Fruit fly (Drosophila melanogaster) whole organism, embryonic: ENCODE data around the gene CG14237.

Experiments
- ATbp ChIP-seq: fragments of 200-800 bp; sonication (Bioruptor generic); optimal IDR thresholded peaks from 2 replicates; lab custom pipeline; 2017; ENCODE audit warnings: missing biosample characterization, mild to moderate bottlenecking, missing genetic modification characterization, missing genetic modification reagents
- Ada2b ChIP-seq: fragments of 200-800 bp; sonication (Bioruptor generic); IDR thresholded peaks from 2 replicates; pipeline ENCODE4 v1.3.6; 2022; ENCODE audit warnings: missing biosample characterization, missing genetic modification characterization
- Aef1 ChIP-seq: fragments of 200-800 bp; sonication (Bioruptor generic); IDR thresholded peaks from 3 replicates; pipeline ENCODE4 v1.3.6; 2022; ENCODE audit warnings: missing biosample characterization, missing genetic modification characterization
- Awh ChIP-seq: fragments of 200-800 bp; sonication (Bioruptor generic); IDR thresholded peaks from 2 replicates; pipeline ENCODE4, ENCODE4 v1.3.6; 2022; ENCODE audit warnings: missing biosample characterization, missing genetic modification characterization
- Blimp-1 ChIP-seq: fragments of 200-800 bp; sonication (Bioruptor generic); optimal IDR thresholded peaks from 3 replicates; lab custom pipeline; 2018; ENCODE audit warnings: missing biosample characterization, missing genetic modification characterization, mild to moderate bottlenecking, moderate library complexity, missing genetic modification reagents
- CG10462 ChIP-seq: fragments of 200-800 bp; sonication (Bioruptor generic); optimal IDR thresholded peaks from 2 replicates; lab custom pipeline; 2016; ENCODE audit warnings: missing biosample characterization, missing genetic modification characterization
- CG12219 ChIP-seq: fragments of 200-800 bp; sonication (Bioruptor generic); optimal IDR thresholded peaks from 3 replicates; lab custom pipeline; 2018; ENCODE audit warnings: missing biosample characterization, mild to moderate bottlenecking, missing genetic modification characterization
- CG13775 ChIP-seq: fragments of 200-800 bp; sonication (Bioruptor generic); optimal IDR thresholded peaks from 3 replicates; lab custom pipeline; 2017; ENCODE audit warnings: missing biosample characterization, mild to moderate bottlenecking, missing genetic modification characterization
- CG1529 ChIP-seq: fragments of 200-800 bp; sonication (Bioruptor generic); optimal IDR thresholded peaks from 3 replicates; lab custom pipeline; 2018; ENCODE audit warnings: missing biosample characterization, missing genetic modification characterization
- CG1603 ChIP-seq: fragments of 200-800 bp; sonication (Bioruptor generic); optimal IDR thresholded peaks from 2 replicates; lab custom pipeline; 2019; ENCODE audit warnings: missing biosample characterization, mild to moderate bottlenecking, missing genetic modification characterization, moderate library complexity
- CG17385 ChIP-seq: fragments of 200-800 bp; sonication (Bioruptor generic); optimal IDR thresholded peaks from 3 replicates; lab custom pipeline; 2018; ENCODE audit warnings: missing biosample characterization, mild to moderate bottlenecking, missing genetic modification characterization
- CG17802 ChIP-seq: fragments of 200-800 bp; sonication (Bioruptor generic); optimal IDR thresholded peaks from 2 replicates; lab custom pipeline; 2018; ENCODE audit warnings: missing biosample characterization, mild to moderate bottlenecking, missing genetic modification characterization, moderate library complexity
- CG17829 ChIP-seq: fragments of 200-800 bp; optimal IDR thresholded peaks from 2 replicates; lab custom pipeline; 2019; ENCODE audit warnings: missing biosample characterization, mild to moderate bottlenecking, missing genetic modification characterization, moderate library complexity
- CG18619 ChIP-seq: fragments of 200-800 bp; sonication (Bioruptor generic); optimal IDR thresholded peaks from 3 replicates; lab custom pipeline; 2017; ENCODE audit warnings: missing biosample characterization, mild to moderate bottlenecking, missing genetic modification characterization
- CG2202 ChIP-seq: fragments of 200-800 bp; sonication (Bioruptor generic); optimal IDR thresholded peaks from 2 replicates; lab custom pipeline; 2018; ENCODE audit warnings: missing biosample characterization, mild to moderate bottlenecking, missing genetic modification characterization
- CG3163 ChIP-seq: fragments of 200-800 bp; sonication (Bioruptor generic); optimal IDR thresholded peaks from 3 replicates; lab custom pipeline; 2016; ENCODE audit warnings: missing biosample characterization, missing genetic modification characterization
- CG32772 ChIP-seq: fragments of 200-800 bp; sonication (Bioruptor generic); IDR thresholded peaks from 2 replicates; pipeline ENCODE4 v1.3.6; 2022; ENCODE audit warnings: missing biosample characterization, missing genetic modification characterization
- CG33213 ChIP-seq: fragments of 200-800 bp; sonication (Bioruptor generic); optimal IDR thresholded peaks from 3 replicates; lab custom pipeline; 2016; ENCODE audit warnings: missing biosample characterization, missing genetic modification characterization
- CG3838 ChIP-seq: fragments of 200-800 bp; sonication (Bioruptor generic); optimal IDR thresholded peaks from 3 replicates; lab custom pipeline; 2016; ENCODE audit warnings: missing biosample characterization, missing genetic modification characterization
- CG7357 ChIP-seq: fragments of 200-800 bp; sonication (Bioruptor generic); IDR thresholded peaks from 3 replicates; pipeline ENCODE4 v1.3.6; 2022; ENCODE audit warnings: missing biosample characterization, missing genetic modification characterization
- CG7372 ChIP-seq: fragments of 200-800 bp; sonication (Bioruptor generic); IDR thresholded peaks from 2 replicates; pipeline ENCODE4 v1.3.6; 2022; ENCODE audit warnings: missing biosample characterization, missing genetic modification characterization
- CG7839 ChIP-seq: fragments of 200-800 bp; sonication (Bioruptor generic); optimal IDR thresholded peaks from 3 replicates; lab custom pipeline; 2018; ENCODE audit warnings: missing biosample characterization, mild to moderate bottlenecking, missing genetic modification characterization, moderate library complexity
- CG8089 ChIP-seq: fragments of 200-800 bp; sonication (Bioruptor generic); optimal IDR thresholded peaks from 3 replicates; lab custom pipeline; 2016; ENCODE audit warnings: missing biosample characterization, missing genetic modification characterization
- Dfd ChIP-seq, 2 experiments: fragments of >200 bp; optimal IDR thresholded peaks; 2 replicates each; lab custom pipeline; 2017; ENCODE audit warnings: missing biosample characterization in 2 of 2, missing genetic modification characterization in 2 of 2
- E2f1 ChIP-seq: fragments of 200-800 bp; sonication (Bioruptor generic); IDR thresholded peaks from 2 replicates; pipeline ENCODE4 v1.3.6; 2022; ENCODE audit warnings: missing biosample characterization, missing genetic modification characterization
- Fer3 ChIP-seq: fragments of 200-800 bp; sonication (Bioruptor generic); optimal IDR thresholded peaks from 2 replicates; lab custom pipeline; 2018; ENCODE audit warnings: missing biosample characterization, mild to moderate bottlenecking, missing genetic modification characterization, moderate library complexity
- HLH3B ChIP-seq: fragments of 200-800 bp; sonication (Bioruptor generic); IDR thresholded peaks from 2 replicates; pipeline ENCODE4 v1.3.6; 2022; ENCODE audit warnings: missing biosample characterization, missing genetic modification characterization
- Hmx ChIP-seq: fragments of 200-800 bp; sonication (Bioruptor generic); optimal IDR thresholded peaks from 2 replicates; lab custom pipeline; 2016; ENCODE audit warnings: missing biosample characterization, missing genetic modification characterization
- Hr51 ChIP-seq, 2 experiments: fragments of 200-800 bp; sonication (Bioruptor generic); optimal IDR thresholded peaks; 2 replicates in 1 of 2; 3 replicates in 1 of 2; lab custom pipeline; 2016 to 2018; ENCODE audit warnings: missing biosample characterization in 2 of 2, missing genetic modification characterization in 2 of 2, mild to moderate bottlenecking in 1 of 2, moderate library complexity in 1 of 2
- Stat92E ChIP-seq, 3 experiments: fragments of >200 bp in 2 of 3; fragments of 200-800 bp in 1 of 3; sonication (Bioruptor generic) in 1 of 3; optimal IDR thresholded peaks; 2 replicates each; lab custom pipeline; 2017 to 2019; ENCODE audit warnings: missing biosample characterization in 3 of 3, missing genetic modification characterization in 3 of 3, mild to moderate bottlenecking in 1 of 3, moderate library complexity in 1 of 3
- Usf ChIP-seq: fragments of 200-800 bp; sonication (Bioruptor generic); optimal IDR thresholded peaks from 2 replicates; lab custom pipeline; 2017; ENCODE audit warnings: missing genotype, missing biosample characterization, missing genetic modification characterization
- chif ChIP-seq, 2 experiments: fragments of 200-800 bp; sonication (Bioruptor generic); optimal IDR thresholded peaks; 3 replicates each; lab custom pipeline; 2016; ENCODE audit warnings: missing biosample characterization in 2 of 2, missing genetic modification characterization in 2 of 2
- fu2 ChIP-seq: fragments of 200-800 bp; sonication (Bioruptor generic); optimal IDR thresholded peaks from 2 replicates; lab custom pipeline; 2016; ENCODE audit warnings: missing biosample characterization, missing genetic modification characterization
- kay ChIP-seq: fragments of 200-800 bp; sonication (Bioruptor generic); optimal IDR thresholded peaks from 2 replicates; lab custom pipeline; 2016; ENCODE audit warnings: missing biosample characterization, missing genetic modification characterization
- nerfin-1 ChIP-seq: fragments of 200-800 bp; sonication (Bioruptor generic); optimal IDR thresholded peaks from 3 replicates; lab custom pipeline; 2019; ENCODE audit warnings: missing biosample characterization, mild to moderate bottlenecking, missing genetic modification characterization, moderate library complexity
- odd ChIP-seq: fragments of 200-800 bp; sonication (Bioruptor generic); optimal IDR thresholded peaks from 2 replicates; lab custom pipeline; 2017; ENCODE audit warnings: missing biosample characterization, mild to moderate bottlenecking, missing genetic modification characterization
- prd ChIP-seq, 3 experiments: fragments of >200 bp in 2 of 3; fragments of 200-800 bp in 1 of 3; sonication (Bioruptor generic) in 1 of 3; optimal IDR thresholded peaks in 2 of 3; IDR thresholded peaks in 1 of 3; 2 replicates in 2 of 3; 3 replicates in 1 of 3; pipeline versions ENCODE4 v1.3.6 to Lab custom; 2017 to 2022; ENCODE audit warnings: missing biosample characterization in 1 of 3, missing genetic modification characterization in 1 of 3
- repo ChIP-seq: fragments of 200-800 bp; sonication (Bioruptor generic); optimal IDR thresholded peaks from 2 replicates; lab custom pipeline; 2016; ENCODE audit warnings: missing biosample characterization, missing genetic modification characterization
- run ChIP-seq: fragments of 200-800 bp; sonication (Bioruptor generic); optimal IDR thresholded peaks from 3 replicates; lab custom pipeline; 2018; ENCODE audit warnings: missing biosample characterization, mild to moderate bottlenecking, missing genetic modification characterization
- sob ChIP-seq: fragments of 200-800 bp; sonication (Bioruptor generic); IDR thresholded peaks from 2 replicates; pipeline ENCODE4 v1.3.6; 2022; ENCODE audit warnings: missing biosample characterization, missing genetic modification characterization
- stc ChIP-seq: fragments of 200-800 bp; sonication (Bioruptor generic); IDR thresholded peaks from 2 replicates; pipeline ENCODE4 v1.3.6; 2022; ENCODE audit warnings: missing biosample characterization, missing genetic modification characterization
- tna ChIP-seq: fragments of 200-800 bp; sonication (Bioruptor generic); IDR thresholded peaks from 2 replicates; pipeline ENCODE4 v1.3.6; 2022; ENCODE audit warnings: missing biosample characterization, missing genetic modification characterization; ENCODE audit not compliant: partially characterized antibody
- trem ChIP-seq: fragments of 200-800 bp; optimal IDR thresholded peaks from 3 replicates; lab custom pipeline; 2019; ENCODE audit warnings: missing biosample characterization, mild to moderate bottlenecking, missing genetic modification characterization, moderate library complexity
- ttk ChIP-seq: fragments of 200-800 bp; sonication (Bioruptor generic); IDR thresholded peaks from 2 replicates; pipeline ENCODE4 v2.1.2; 2022; ENCODE audit warnings: missing biosample characterization, missing genetic modification characterization

The CG14237 gene

DNA sequence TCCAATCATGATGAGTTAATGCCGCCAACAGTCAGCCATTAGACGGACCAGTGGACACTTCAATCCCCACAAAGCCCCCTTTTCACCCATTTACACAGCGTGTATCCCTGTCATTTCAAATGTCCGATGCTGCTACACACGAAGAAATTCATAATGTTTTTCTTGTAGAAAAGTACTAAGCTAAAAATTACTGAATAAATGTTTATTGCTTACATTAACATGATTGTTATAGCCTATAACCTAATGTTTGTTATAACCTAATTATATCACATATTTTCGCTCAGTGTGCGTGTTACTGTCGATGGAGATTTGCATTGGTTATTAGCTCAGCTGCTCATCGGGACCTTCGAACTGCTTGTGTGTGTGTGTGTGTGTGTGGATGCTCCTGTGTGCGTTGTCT lies 20.1 kb upstream of the CG14237 start (continued):
- TF ChIP-seq CG18619 (GFP tag; lab: Kevin White, UChicago), result no peak
- no peak for TF ChIP-seq run (tag; lab: Kevin White, UChicago)
- no peak for TF ChIP-seq CG17802 (tag; lab: Kevin White, UChicago)
- TF ChIP-seq CG13775 (GFP tag; lab: Kevin White, UChicago), result peak; percentile 13
- peak; percentile 10 for TF ChIP-seq CG1529 (GFP tag; lab: Kevin White, UChicago)
- no peak for TF ChIP-seq CG10462 (GFP tag; lab: Kevin White, UChicago)
- no peak for TF ChIP-seq odd (GFP tag; lab: Kevin White, UChicago)
- no peak for TF ChIP-seq CG33213
- TF ChIP-seq Ada2b (GFP tag; lab: Robert Waterston, UW), result peak; percentile 64
- TF ChIP-seq CG3838 (GFP tag; lab: Kevin White, UChicago), result no peak
- TF ChIP-seq stc (GFP tag; lab: Robert Waterston, UW), result peak; percentile 63
- no peak for TF ChIP-seq Usf (GFP tag; lab: Kevin White, UChicago)
- no peak for TF ChIP-seq kay (GFP tag; lab: Kevin White, UChicago)
- TF ChIP-seq HLH3B (GFP tag; lab: Robert Waterston, UW), result peak; percentile 50; the same call in 1 of the 2 replicates
- TF ChIP-seq Hmx (GFP tag; lab: Kevin White, UChicago), result no peak
- TF ChIP-seq prd (optimal IDR thresholded peaks at IDR 0.05; lab: Kevin White, UChicago), result no peak
- peak; percentile 70; the same call in 2 of the 3 replicates for TF ChIP-seq prd (GFP tag; IDR thresholded peaks at IDR 0.05; lab: Robert Waterston, UW)
- 0 out of 2 replicates have a peak, but pooled peaks have one; percentile 26 for TF ChIP-seq CG32772
- no peak for TF ChIP-seq Dfd (GFP tag; optimal IDR thresholded peaks at IDR 0.05; lab: Kevin White, UChicago)
- TF ChIP-seq repo (GFP tag; lab: Kevin White, UChicago), result no peak
- TF ChIP-seq CG1603 (tag; lab: Kevin White, UChicago), result peak; percentile 83
- TF ChIP-seq chif (GFP tag; optimal IDR thresholded peaks at IDR 0.05; lab: Kevin White, UChicago), result peak; percentile 44 to 47
- TF ChIP-seq CG7372 (GFP tag; lab: Robert Waterston, UW), result no peak
- peak; percentile 19 for TF ChIP-seq CG17385
- no peak for TF ChIP-seq CG17829 (tag; lab: Kevin White, UChicago)
- peak; percentile 31; the same call in 1 of the 2 replicates for TF ChIP-seq Awh
- TF ChIP-seq CG8089 (GFP tag; lab: Kevin White, UChicago), result peak; percentile 39
- peak; percentile 44 for TF ChIP-seq CG7839
- no peak for TF ChIP-seq CG2202 (tag; lab: Kevin White, UChicago)
- TF ChIP-seq trem, result peak; percentile 5
- no peak for TF ChIP-seq Stat92E (GFP tag; optimal IDR thresholded peaks at IDR 0.05; lab: Kevin White, UChicago)
- TF ChIP-seq CG12219, result no peak
- peak in 1 of 2 experiments; percentile 68 for TF ChIP-seq Hr51 (GFP tag; optimal IDR thresholded peaks at IDR 0.05; lab: Kevin White, UChicago)
- no peak for TF ChIP-seq tna
- TF ChIP-seq Blimp-1 (GFP tag; lab: Kevin White, UChicago), result peak; percentile 47
- TF ChIP-seq CG3163 (GFP tag; lab: Kevin White, UChicago), result no peak
- no peak for TF ChIP-seq nerfin-1 (tag; lab: Kevin White, UChicago)
- TF ChIP-seq Fer3 (tag; lab: Kevin White, UChicago), result peak; percentile 38
- 0 out of 2 replicates have a peak, but pooled peaks have one; percentile 11 for TF ChIP-seq E2f1 (GFP tag; lab: Robert Waterston, UW)
- peak; percentile 34; the same call in 1 of the 2 replicates for TF ChIP-seq sob (GFP tag; lab: Robert Waterston, UW)
- peak; percentile 12; the same call in 1 of the 3 replicates for TF ChIP-seq Aef1 (GFP tag; lab: Robert Waterston, UW)
- peak; percentile 49; the same call in 1 of the 2 replicates for TF ChIP-seq ttk (GFP tag; lab: Robert Waterston, UW)
- peak; percentile 38 for TF ChIP-seq ATbp (GFP tag; lab: Kevin White, UChicago)
- TF ChIP-seq fu2 (GFP tag; lab: Kevin White, UChicago), result no peak
- peak; percentile 44; the same call in 1 of the 3 replicates for TF ChIP-seq CG7357 (GFP tag; lab: Robert Waterston, UW)
